Fruit fly (Drosophila melanogaster) whole organism, embryonic: ENCODE data around the gene Bet1.

Experiments
- B-H1 ChIP-seq: fragments of 200-800 bp; sonication (Bioruptor generic); IDR thresholded peaks from 3 replicates; pipeline ENCODE4 v1.3.6; 2022; ENCODE audit warnings: missing biosample characterization, missing genetic modification characterization
- CG11504 ChIP-seq: fragments of 200-800 bp; sonication (Bioruptor generic); optimal IDR thresholded peaks from 3 replicates; lab custom pipeline; 2019; ENCODE audit warnings: missing biosample characterization, mild to moderate bottlenecking, missing genetic modification characterization, moderate library complexity
- CG12104 ChIP-seq: fragments of 200-800 bp; sonication (Bioruptor generic); optimal IDR thresholded peaks from 3 replicates; lab custom pipeline; 2016; ENCODE audit warnings: missing biosample characterization, missing genetic modification characterization
- CG13287 ChIP-seq: fragments of 200-800 bp; sonication (Bioruptor generic); IDR thresholded peaks from 2 replicates; pipeline ENCODE4 v1.3.6; 2022; ENCODE audit warnings: missing biosample characterization, missing genetic modification characterization; ENCODE audit not compliant: partially characterized antibody
- CG15514 ChIP-seq: fragments of 200-800 bp; sonication (Bioruptor generic); optimal IDR thresholded peaks from 3 replicates; lab custom pipeline; 2017; ENCODE audit warnings: missing biosample characterization, missing genetic modification characterization, mild to moderate bottlenecking, moderate library complexity, missing genetic modification reagents
- CG17186 ChIP-seq: fragments of 200-800 bp; sonication (Bioruptor generic); optimal IDR thresholded peaks from 3 replicates; lab custom pipeline; 2017; ENCODE audit warnings: missing biosample characterization, missing genetic modification reagents, missing genetic modification characterization
- CG2199 ChIP-seq: fragments of 200-800 bp; sonication (Bioruptor generic); IDR thresholded peaks from 3 replicates; pipeline ENCODE4 v1.3.6; 2022; ENCODE audit warnings: missing biosample characterization, missing genetic modification characterization
- CG30403 ChIP-seq: fragments of 200-800 bp; sonication (Bioruptor generic); optimal IDR thresholded peaks from 3 replicates; lab custom pipeline; 2016; ENCODE audit warnings: missing biosample characterization, missing genetic modification characterization
- CG3065 ChIP-seq: fragments of 200-800 bp; sonication (Bioruptor generic); optimal IDR thresholded peaks from 2 replicates; lab custom pipeline; 2016; ENCODE audit warnings: missing biosample characterization, missing genetic modification characterization
- CG31388 ChIP-seq: fragments of 200-800 bp; sonication (Bioruptor generic); optimal IDR thresholded peaks from 2 replicates; lab custom pipeline; 2016; ENCODE audit warnings: missing biosample characterization, missing genetic modification characterization
- CG32767 ChIP-seq: fragments of 200-800 bp; sonication (Bioruptor generic); IDR thresholded peaks from 2 replicates; pipeline ENCODE4 v1.3.6; 2022; ENCODE audit warnings: missing biosample characterization, missing genetic modification characterization
- CG34376 ChIP-seq: fragments of 200-800 bp; sonication (Bioruptor generic); optimal IDR thresholded peaks from 2 replicates; lab custom pipeline; 2018; ENCODE audit warnings: missing biosample characterization, mild to moderate bottlenecking, missing genetic modification characterization
- CG3838 ChIP-seq: fragments of 200-800 bp; sonication (Bioruptor generic); optimal IDR thresholded peaks from 3 replicates; lab custom pipeline; 2016; ENCODE audit warnings: missing biosample characterization, missing genetic modification characterization
- CG7271 ChIP-seq: fragments of 200-800 bp; sonication (Bioruptor generic); optimal IDR thresholded peaks from 2 replicates; lab custom pipeline; 2018; ENCODE audit warnings: missing biosample characterization, mild to moderate bottlenecking, missing genetic modification characterization, moderate library complexity
- CG9437 ChIP-seq: fragments of 200-800 bp; sonication (Bioruptor generic); optimal IDR thresholded peaks from 2 replicates; lab custom pipeline; 2018; ENCODE audit warnings: missing biosample characterization, mild to moderate bottlenecking, missing genetic modification characterization
- Fer1 ChIP-seq: fragments of 200-800 bp; sonication (Bioruptor generic); optimal IDR thresholded peaks from 2 replicates; lab custom pipeline; 2017; ENCODE audit warnings: missing biosample characterization, mild to moderate bottlenecking, missing genetic modification characterization
- H2.0 ChIP-seq: fragments of 200-800 bp; sonication (Bioruptor generic); IDR thresholded peaks from 2 replicates; pipeline ENCODE4 v1.3.6; 2022; ENCODE audit warnings: missing biosample characterization, missing genetic modification characterization
- Hmx ChIP-seq: fragments of 200-800 bp; sonication (Bioruptor generic); optimal IDR thresholded peaks from 2 replicates; lab custom pipeline; 2016; ENCODE audit warnings: missing biosample characterization, missing genetic modification characterization
- Hr39 ChIP-seq: fragments of >200 bp; optimal IDR thresholded peaks from 2 replicates; lab custom pipeline; 2017
- Hr51 ChIP-seq, 2 experiments: fragments of 200-800 bp; sonication (Bioruptor generic); optimal IDR thresholded peaks; 2 replicates in 1 of 2; 3 replicates in 1 of 2; lab custom pipeline; 2016 to 2018; ENCODE audit warnings: missing biosample characterization in 2 of 2, missing genetic modification characterization in 2 of 2, mild to moderate bottlenecking in 1 of 2, moderate library complexity in 1 of 2
- Lhr ChIP-seq: fragments of 200-800 bp; sonication (Bioruptor generic); optimal IDR thresholded peaks from 3 replicates; lab custom pipeline; 2017; ENCODE audit warnings: mild to moderate bottlenecking, missing biosample characterization, missing genetic modification reagents, missing genetic modification characterization
- Trl ChIP-seq, 3 experiments: fragments of >200 bp in 2 of 3; fragments of 200-800 bp in 1 of 3; sonication (Bioruptor generic) in 1 of 3; optimal IDR thresholded peaks; 2 replicates in 1 of 3; 3 replicates in 2 of 3; lab custom pipeline; 2016 to 2017; ENCODE audit warnings: missing biosample characterization in 1 of 3, missing genetic modification characterization in 1 of 3
- abd-A ChIP-seq: fragments of 200-800 bp; sonication (Bioruptor generic); optimal IDR thresholded peaks from 3 replicates; lab custom pipeline; 2019; ENCODE audit warnings: missing biosample characterization, mild to moderate bottlenecking, missing genetic modification characterization, moderate library complexity
- amos ChIP-seq: fragments of 200-800 bp; sonication (Bioruptor generic); IDR thresholded peaks from 2 replicates; pipeline ENCODE4 v1.3.6; 2022; ENCODE audit warnings: missing biosample characterization, missing genetic modification characterization; ENCODE audit not compliant: partially characterized antibody
- cg ChIP-seq: fragments of 200-800 bp; sonication (Bioruptor generic); optimal IDR thresholded peaks from 3 replicates; lab custom pipeline; 2019; ENCODE audit warnings: missing biosample characterization, mild to moderate bottlenecking, missing genetic modification characterization, moderate library complexity
- ci ChIP-seq: fragments of 200-800 bp; sonication (Bioruptor generic); IDR thresholded peaks from 3 replicates; pipeline ENCODE4 v1.3.6; 2022; ENCODE audit warnings: missing biosample characterization, missing genetic modification characterization
- dm ChIP-seq: fragments of 200-800 bp; sonication (Bioruptor generic); optimal IDR thresholded peaks from 3 replicates; lab custom pipeline; 2016; ENCODE audit warnings: missing biosample characterization, missing genetic modification characterization
- dmrt99B ChIP-seq: fragments of 200-800 bp; sonication (Bioruptor generic); optimal IDR thresholded peaks from 2 replicates; lab custom pipeline; 2018; ENCODE audit warnings: missing biosample characterization, mild to moderate bottlenecking, missing genetic modification characterization, moderate library complexity
- ewg ChIP-seq: fragments of 200-800 bp; sonication (Bioruptor generic); optimal IDR thresholded peaks from 3 replicates; lab custom pipeline; 2017; ENCODE audit warnings: mild to moderate bottlenecking, missing biosample characterization, missing genetic modification reagents, missing genetic modification characterization
- exex ChIP-seq: fragments of 200-800 bp; sonication (Bioruptor generic); optimal IDR thresholded peaks from 4 replicates; lab custom pipeline; 2018; ENCODE audit warnings: missing biosample characterization, mild to moderate bottlenecking, missing genetic modification characterization, moderate library complexity
- knrl ChIP-seq: fragments of 200-800 bp; sonication (Bioruptor generic); IDR thresholded peaks from 3 replicates; pipeline ENCODE4 v1.3.6; 2022; ENCODE audit warnings: missing biosample characterization, missing genetic modification characterization; ENCODE audit not compliant: partially characterized antibody
- nmo ChIP-seq: fragments of 200-800 bp; sonication (Bioruptor generic); optimal IDR thresholded peaks from 2 replicates; lab custom pipeline; 2018; ENCODE audit warnings: missing biosample characterization, mild to moderate bottlenecking, missing genetic modification characterization, moderate library complexity
- psq ChIP-seq: fragments of 200-800 bp; sonication (Bioruptor generic); optimal IDR thresholded peaks from 2 replicates; lab custom pipeline; 2017; ENCODE audit warnings: missing biosample characterization, missing genetic modification characterization
- rib ChIP-seq: fragments of 200-800 bp; sonication (Bioruptor generic); IDR thresholded peaks from 2 replicates; pipeline ENCODE4 v1.3.6; 2022; ENCODE audit warnings: missing biosample characterization, missing genetic modification characterization
- seq ChIP-seq: fragments of 200-800 bp; sonication (Bioruptor generic); IDR thresholded peaks from 2 replicates; pipeline ENCODE4 v1.3.6; 2022; ENCODE audit warnings: missing biosample characterization, missing genetic modification characterization
- tin ChIP-seq: fragments of 200-800 bp; sonication (Bioruptor generic); optimal IDR thresholded peaks from 3 replicates; lab custom pipeline; 2016; ENCODE audit warnings: missing biosample characterization, missing genetic modification characterization

The Bet1 gene

DNA sequence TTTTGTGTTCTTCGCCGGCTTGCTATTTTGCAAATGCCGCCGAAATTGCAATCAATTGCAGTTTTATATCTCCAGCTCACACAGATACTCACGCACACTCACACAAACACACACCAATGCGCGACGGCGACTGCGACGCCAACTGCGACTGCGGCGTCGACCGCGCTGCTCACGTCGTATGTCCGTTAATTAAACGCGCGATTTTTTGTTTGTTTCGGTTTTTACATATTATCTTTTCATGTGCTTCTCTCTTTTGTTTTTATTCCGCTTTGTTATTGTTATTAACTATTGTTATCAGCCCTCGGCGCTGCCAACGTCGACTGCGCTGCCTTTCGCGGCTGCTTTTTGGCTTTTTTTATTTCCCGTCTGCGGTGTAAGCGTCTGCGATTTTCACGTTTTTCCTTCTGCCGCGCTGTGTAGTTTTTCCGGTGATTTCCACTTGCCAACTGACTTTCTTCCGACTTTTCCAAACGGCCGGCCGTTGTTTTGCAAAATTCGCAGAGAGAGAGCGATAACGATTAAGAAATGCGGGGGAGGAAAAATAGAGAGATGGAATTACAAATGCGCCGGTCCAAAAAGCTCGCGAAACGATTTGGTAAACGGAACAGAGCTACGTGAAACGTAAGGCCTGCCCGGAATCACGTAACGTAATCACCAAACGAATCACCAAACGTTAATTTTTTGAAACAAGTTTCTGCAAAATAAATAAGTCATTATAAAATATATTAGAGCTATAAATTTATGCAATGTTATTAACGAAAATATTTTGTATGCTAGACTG lies 26.1 kb upstream of the Bet1 start, which contains the start of gene fz2 (continued):
- TF ChIP-seq dm (no peak), CG30403 (no peak), CG34376 (GFP tag; lab: Kevin White, UChicago) (peak; percentile 27), CG9437 (peak; percentile 98), rib (GFP tag; lab: Robert Waterston, UW) (0 out of 2 replicates have a peak, but pooled peaks have one; percentile 28), Hr39 (lab: Kevin White, UChicago) (no peak), B-H1 (no peak), CG15514 (GFP tag; lab: Kevin White, UChicago) (peak; percentile 5), Trl (optimal IDR thresholded peaks at IDR 0.05; lab: Kevin White, UChicago) (peak; percentile 25 to 55), Trl (GFP tag; optimal IDR thresholded peaks at IDR 0.05; lab: Kevin White, UChicago) (no peak), Hmx (GFP tag; lab: Kevin White, UChicago) (no peak), ewg (peak; percentile 85), cg (GFP tag; lab: Kevin White, UChicago) (peak; percentile 54), tin (GFP tag; lab: Kevin White, UChicago) (no peak), Hr51 (GFP tag; optimal IDR thresholded peaks at IDR 0.05; lab: Kevin White, UChicago) (peak in 1 of 2 experiments; percentile 0), amos (GFP tag; lab: Robert Waterston, UW) (0 out of 2 replicates have a peak, but pooled peaks have one; percentile 31), Fer1 (GFP tag; lab: Kevin White, UChicago) (peak; percentile 28), nmo (GFP tag; lab: Kevin White, UChicago) (no peak), ci (GFP tag; lab: Robert Waterston, UW) (0 out of 3 replicates have a peak, but pooled peaks have one; percentile 7), CG13287 (GFP tag; lab: Robert Waterston, UW) (peak; percentile 21; the same call in 1 of the 2 replicates), abd-A (tag; lab: Kevin White, UChicago) (peak; percentile 78), exex (tag; lab: Kevin White, UChicago) (peak; percentile 3), seq (GFP tag; lab: Robert Waterston, UW) (peak; percentile 36; the same call in 1 of the 2 replicates), Lhr (GFP tag; lab: Kevin White, UChicago) (no peak)

DNA sequence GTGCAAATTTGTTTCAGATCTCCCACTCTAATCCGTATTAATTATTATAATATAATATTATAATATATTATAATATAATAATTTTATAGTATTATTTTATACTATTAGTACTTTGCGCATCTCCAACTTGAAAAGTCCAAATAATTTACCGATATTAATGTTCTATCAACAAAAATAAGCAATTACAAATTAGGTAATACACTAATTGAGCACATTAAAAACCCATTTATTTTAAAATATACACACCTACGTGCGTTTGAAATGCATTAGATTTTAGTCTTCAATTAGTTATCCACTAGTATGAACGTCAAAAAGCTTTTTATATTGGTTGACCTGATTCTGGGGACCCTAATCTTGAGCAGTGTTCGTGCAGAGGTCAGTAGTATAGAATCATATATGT lies 25.1 kb upstream of the Bet1 start, which contains the start of gene CG33647:
TSS of gene CG33647 (plus strand) at position 301 of the 400 bp plus-strand sequence.
- TF ChIP-seq knrl: no peak
- TF ChIP-seq dmrt99B (tag; lab: Kevin White, UChicago): no peak
- TF ChIP-seq CG12104 (GFP tag; lab: Kevin White, UChicago): no peak
- TF ChIP-seq psq: no peak
- TF ChIP-seq CG17186: no peak
- no peak for TF ChIP-seq CG3065 (GFP tag; lab: Kevin White, UChicago)
- no peak for TF ChIP-seq CG3838 (GFP tag; lab: Kevin White, UChicago)
- TF ChIP-seq CG11504 (tag; lab: Kevin White, UChicago): no peak

DNA sequence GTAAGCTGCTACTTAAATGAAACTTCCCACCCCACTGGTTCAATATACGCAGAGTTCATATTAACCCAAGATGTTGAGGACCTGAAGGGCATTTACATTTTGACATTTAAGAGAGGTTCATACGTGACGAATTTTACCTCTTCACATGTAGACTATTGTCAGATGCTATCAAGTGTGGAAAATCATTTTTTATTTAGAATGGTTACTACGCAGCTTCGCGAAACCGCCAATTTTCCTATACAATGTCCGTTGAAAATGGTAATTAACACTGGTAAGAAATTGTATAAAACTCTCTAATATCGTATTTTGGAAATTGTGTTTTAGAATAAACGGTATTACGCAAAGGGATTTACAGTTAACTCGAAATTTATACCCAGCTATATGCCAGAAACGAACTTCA lies 24.6 kb upstream of the Bet1 start:
- TF ChIP-seq CG31388 (GFP tag; lab: Kevin White, UChicago) (no peak), CG2199 (GFP tag; lab: Robert Waterston, UW) (peak; percentile 100), CG32767 (GFP tag; lab: Robert Waterston, UW) (no peak), CG7271 (tag; lab: Kevin White, UChicago) (no peak), H2.0 (GFP tag; lab: Robert Waterston, UW) (no peak)
